Worm (Caenorhabditis elegans): ENCODE measurements around the gene W06G6.9.

Gene W06G6.9

DNA sequence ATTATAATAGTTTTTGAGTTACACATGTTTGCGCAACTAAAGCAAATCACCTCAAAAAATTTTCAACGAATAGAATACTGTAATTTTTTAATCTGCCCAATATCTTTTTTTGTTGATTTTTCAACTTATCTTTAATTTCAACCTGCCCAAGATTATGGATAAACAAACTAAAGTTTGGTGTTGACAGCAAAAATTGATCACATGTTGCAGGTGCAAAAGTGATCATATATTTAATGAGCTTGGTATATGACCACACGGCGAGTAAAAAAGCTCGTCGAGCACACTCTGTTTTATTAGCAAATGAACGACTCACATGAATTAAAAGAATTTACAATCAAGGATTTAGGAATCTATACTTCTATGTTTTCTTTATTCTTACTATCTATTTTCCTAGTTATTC, 29.3 kb upstream of the W06G6.9 start, which contains the start of gene srz-1:
srz-1 (plus strand) TSS at position 301 of the 400 bp plus-strand sequence.
- no peak for TF ChIP-seq lin-13 (tag; optimal IDR thresholded peaks at IDR 0.05)
- TF ChIP-seq ceh-39 (tag; optimal IDR thresholded peaks at IDR 0.05), result no peak
- no peak for TF ChIP-seq flh-1 (GFP tag; optimal IDR thresholded peaks at IDR 0.05)
- TF ChIP-seq unc-120 (tag; optimal IDR thresholded peaks at IDR 0.05; ENCODE audit: poor library complexity, severe bottlenecking), result no peak
- TF ChIP-seq sptf-1 (tag; optimal IDR thresholded peaks at IDR 0.05), result no peak
- no peak for TF ChIP-seq tbx-8 (GFP tag; optimal IDR thresholded peaks at IDR 0.05)
- no peak for TF ChIP-seq nhr-12 (tag; optimal IDR thresholded peaks at IDR 0.05)
- TF ChIP-seq ham-2 (GFP tag; optimal IDR thresholded peaks at IDR 0.05), result no peak
- no peak for TF ChIP-seq hlh-1 (tag; optimal IDR thresholded peaks at IDR 0.05)
- no peak for TF ChIP-seq lin-32 (GFP tag; optimal IDR thresholded peaks at IDR 0.05)
- no peak for TF ChIP-seq pha-4 (tag; optimal IDR thresholded peaks at IDR 0.05)
- no peak for TF ChIP-seq zip-8 (tag; optimal IDR thresholded peaks at IDR 0.05)
- no peak for TF ChIP-seq M03D4.4 (tag; optimal IDR thresholded peaks at IDR 0.05)
- no peak for TF ChIP-seq ceh-43 (GFP tag; optimal IDR thresholded peaks at IDR 0.05)
- no peak for TF ChIP-seq elt-1 (tag; optimal IDR thresholded peaks at IDR 0.05; ENCODE audit: borderline replicate concordance, insufficient read depth)
- TF ChIP-seq cnd-1 (tag; optimal IDR thresholded peaks at IDR 0.05), result no peak
- TF ChIP-seq unc-62 (GFP tag; optimal IDR thresholded peaks at IDR 0.05), result no peak
- TF ChIP-seq bed-3 (GFP tag; optimal IDR thresholded peaks at IDR 0.05), result no peak
- TF ChIP-seq sem-2 (GFP tag; optimal IDR thresholded peaks at IDR 0.05), result no peak
- no peak for TF ChIP-seq lsy-2 (tag; optimal IDR thresholded peaks at IDR 0.05)

DNA sequence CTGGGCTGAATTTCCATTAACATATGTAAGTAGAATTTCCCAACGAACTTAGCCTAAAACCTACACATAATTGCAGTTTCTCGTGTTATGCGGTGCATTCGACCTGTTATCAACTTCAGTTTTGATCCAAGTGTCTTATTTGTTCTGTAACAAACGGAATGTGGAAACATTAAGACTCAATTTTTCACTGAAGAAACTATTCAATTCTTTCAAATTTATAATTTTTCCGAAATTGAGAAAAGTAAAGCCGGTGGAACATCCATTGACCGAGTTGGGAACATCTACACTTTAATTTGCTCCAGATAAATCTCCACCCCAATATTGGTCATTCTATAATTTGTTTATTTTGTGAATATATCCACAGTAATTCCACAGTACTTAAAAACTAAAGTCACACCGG, 28.1 kb upstream of the W06G6.9 start:
- no peak for TF ChIP-seq sem-2 (GFP tag; optimal IDR thresholded peaks at IDR 0.05)
- TF ChIP-seq cnd-1 (tag; optimal IDR thresholded peaks at IDR 0.05), result no peak
- no peak for TF ChIP-seq bed-3 (GFP tag; optimal IDR thresholded peaks at IDR 0.05)
- TF ChIP-seq ztf-11 (tag; optimal IDR thresholded peaks at IDR 0.05), result no peak

DNA sequence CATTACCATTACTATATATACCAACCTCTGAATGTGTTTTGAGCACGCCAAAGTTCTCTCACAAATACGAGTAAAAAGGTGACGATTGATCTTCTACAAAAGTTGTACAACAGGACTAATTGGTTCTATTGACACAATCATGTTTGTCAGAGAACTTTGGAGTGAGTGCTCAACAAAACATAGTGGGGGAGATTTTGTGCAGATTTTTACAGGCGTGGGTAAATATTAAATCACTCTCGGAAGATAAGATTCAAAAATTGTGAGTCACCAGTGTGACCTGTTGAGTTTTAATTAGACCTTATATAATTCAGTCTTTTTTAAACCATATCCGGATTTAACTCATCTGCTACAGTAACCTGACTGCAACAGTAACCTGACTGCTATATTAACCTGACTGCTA, 25.9 kb upstream of the W06G6.9 start, which contains the start of gene F14F8.8:
F14F8.8 (minus strand) TSS at position 101 of the 400 bp plus-strand sequence.
- TF ChIP-seq hlh-1 (tag; optimal IDR thresholded peaks at IDR 0.05) (no peak), ceh-39 (tag; optimal IDR thresholded peaks at IDR 0.05) (no peak), unc-62 (GFP tag; optimal IDR thresholded peaks at IDR 0.05) (no peak), snpc-4 (tag; optimal IDR thresholded peaks at IDR 0.05) (no peak), nhr-28 (tag; optimal IDR thresholded peaks at IDR 0.05) (no peak), ztf-11 (tag; optimal IDR thresholded peaks at IDR 0.05) (no peak), mls-2 (tag; optimal IDR thresholded peaks at IDR 0.05) (no peak)

DNA sequence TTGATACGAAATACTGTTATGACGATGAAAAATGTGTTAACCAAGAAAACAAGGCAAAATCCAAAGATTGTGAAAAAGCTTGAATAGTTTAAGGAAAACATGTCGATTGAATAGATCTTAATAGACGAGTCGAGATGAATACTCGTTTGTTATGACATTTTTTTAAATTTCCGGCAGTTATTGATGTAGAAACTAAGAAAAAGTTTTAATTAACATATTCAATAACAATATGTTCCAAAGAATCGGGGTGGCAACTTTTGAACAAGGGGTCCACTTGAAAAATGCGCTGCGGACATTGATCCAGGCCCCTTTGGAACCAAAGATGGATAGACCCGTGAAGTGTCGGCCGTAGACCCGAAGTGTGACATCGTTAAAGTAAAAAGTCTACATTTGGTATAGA, 24.9 kb upstream of the W06G6.9 start, which contains the start of gene str-61:
str-61 (minus strand) TSS at position 101 of the 400 bp plus-strand sequence.
- TF ChIP-seq lin-13 (tag; optimal IDR thresholded peaks at IDR 0.05) (no peak), elt-1 (tag; optimal IDR thresholded peaks at IDR 0.05; ENCODE audit: borderline replicate concordance, insufficient read depth) (no peak), mls-2 (tag; optimal IDR thresholded peaks at IDR 0.05) (no peak), ceh-43 (GFP tag; optimal IDR thresholded peaks at IDR 0.05) (no peak), ces-1 (GFP tag; optimal IDR thresholded peaks at IDR 0.05) (no peak), mab-5 (tag; optimal IDR thresholded peaks at IDR 0.05) (no peak), sptf-1 (tag; optimal IDR thresholded peaks at IDR 0.05) (no peak), ceh-83 (GFP tag; optimal IDR thresholded peaks at IDR 0.05) (no peak), bed-3 (GFP tag; optimal IDR thresholded peaks at IDR 0.05) (no peak), zip-8 (tag; optimal IDR thresholded peaks at IDR 0.05) (no peak), sem-2 (GFP tag; optimal IDR thresholded peaks at IDR 0.05) (no peak), ceh-39 (tag; optimal IDR thresholded peaks at IDR 0.05) (no peak)

DNA sequence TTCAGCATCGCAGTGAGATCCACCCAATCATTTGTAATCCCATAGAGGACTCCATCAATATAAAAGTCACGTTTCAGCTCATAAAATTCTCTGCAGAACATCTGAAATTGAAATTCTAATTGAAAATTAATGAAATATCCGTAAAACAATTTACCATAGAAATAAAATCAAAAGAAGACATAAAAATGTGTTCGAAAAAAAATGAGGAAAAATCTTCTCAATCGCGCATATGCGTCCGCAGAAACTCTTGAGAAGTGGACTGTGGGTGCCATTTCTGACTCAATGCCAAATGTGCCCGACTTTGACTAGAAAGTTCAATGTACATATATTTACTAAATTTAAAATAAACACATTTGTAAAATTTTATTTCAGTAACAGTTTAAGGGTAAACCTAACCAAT, 22.2 kb upstream of the W06G6.9 start, which contains the start of gene F14F8.9:
F14F8.9 (minus strand) TSS at position 101 of the 400 bp plus-strand sequence.
- no peak for TF ChIP-seq ham-2 (GFP tag; optimal IDR thresholded peaks at IDR 0.05)
- no peak for TF ChIP-seq nhr-12 (tag; optimal IDR thresholded peaks at IDR 0.05)
- TF ChIP-seq snpc-4 (tag; optimal IDR thresholded peaks at IDR 0.05), result no peak
- TF ChIP-seq mep-1 (tag; optimal IDR thresholded peaks at IDR 0.05), result no peak
- no peak for TF ChIP-seq tbx-8 (GFP tag; optimal IDR thresholded peaks at IDR 0.05)
- TF ChIP-seq ztf-11 (tag; optimal IDR thresholded peaks at IDR 0.05), result no peak
- no peak for TF ChIP-seq M03D4.4 (tag; optimal IDR thresholded peaks at IDR 0.05)
- no peak for TF ChIP-seq ceh-83 (GFP tag; optimal IDR thresholded peaks at IDR 0.05)
- TF ChIP-seq bed-3 (GFP tag; optimal IDR thresholded peaks at IDR 0.05), result no peak
- TF ChIP-seq sem-2 (GFP tag; optimal IDR thresholded peaks at IDR 0.05), result no peak
- no peak for TF ChIP-seq ceh-39 (tag; optimal IDR thresholded peaks at IDR 0.05)

DNA sequence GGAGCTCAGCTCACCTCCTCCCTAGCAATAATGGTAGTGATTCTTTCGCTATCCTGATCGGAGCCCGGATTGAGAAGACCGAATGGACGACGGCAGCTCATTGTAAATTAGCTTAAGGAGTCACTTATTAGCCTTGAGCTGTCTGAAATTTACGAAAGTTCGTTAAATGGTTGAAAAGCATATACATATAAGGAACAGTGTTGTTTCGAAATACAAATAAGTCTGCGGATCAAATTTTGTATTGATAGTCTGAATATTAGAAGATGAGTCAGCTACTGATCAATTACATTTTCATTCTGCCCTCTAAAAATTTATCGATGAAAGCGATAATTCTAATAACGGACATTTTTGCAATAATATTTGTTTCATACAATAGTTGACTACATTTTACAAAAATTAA, 20.4 kb upstream of the W06G6.9 start, which contains the start of gene F14F8.14:
F14F8.14 (minus strand) TSS at position 101 of the 400 bp plus-strand sequence.
- TF ChIP-seq mep-1 (tag; optimal IDR thresholded peaks at IDR 0.05), result no peak
- no peak for TF ChIP-seq unc-39 (tag; optimal IDR thresholded peaks at IDR 0.05)
- TF ChIP-seq sem-2 (GFP tag; optimal IDR thresholded peaks at IDR 0.05), result no peak
- no peak for TF ChIP-seq ztf-11 (tag; optimal IDR thresholded peaks at IDR 0.05)
- TF ChIP-seq ceh-83 (GFP tag; optimal IDR thresholded peaks at IDR 0.05), result no peak
- no peak for TF ChIP-seq tbx-8 (GFP tag; optimal IDR thresholded peaks at IDR 0.05)
- TF ChIP-seq lin-13 (tag; optimal IDR thresholded peaks at IDR 0.05), result no peak
- no peak for TF ChIP-seq cnd-1 (tag; optimal IDR thresholded peaks at IDR 0.05)
- no peak for TF ChIP-seq ceh-39 (tag; optimal IDR thresholded peaks at IDR 0.05)
- TF ChIP-seq lsy-2 (tag; optimal IDR thresholded peaks at IDR 0.05), result no peak
- TF ChIP-seq nhr-12 (tag; optimal IDR thresholded peaks at IDR 0.05), result no peak
- no peak for TF ChIP-seq pha-4 (tag; optimal IDR thresholded peaks at IDR 0.05)
- no peak for TF ChIP-seq blmp-1 (tag; optimal IDR thresholded peaks at IDR 0.05)
- no peak for TF ChIP-seq zip-8 (tag; optimal IDR thresholded peaks at IDR 0.05)
- no peak for TF ChIP-seq lin-32 (GFP tag; optimal IDR thresholded peaks at IDR 0.05)
- TF ChIP-seq nhr-237 (tag; optimal IDR thresholded peaks at IDR 0.05), result no peak
- no peak for TF ChIP-seq bed-3 (GFP tag; optimal IDR thresholded peaks at IDR 0.05)

All from whole organism, mixed stage, embryonic.